Fruit fly (Drosophila melanogaster) whole organism, embryonic: Measurements from ENCODE around the gene ps.
A peak's percentile ranks its signal among the peaks of the same experiment; 100 is the strongest.

Experiments
- CG10565 ChIP-seq: fragments of 200-800 bp; sonication (Bioruptor generic); optimal IDR thresholded peaks from 3 replicates; lab custom pipeline; 2016; ENCODE audit warnings: missing biosample characterization, mild to moderate bottlenecking, missing genetic modification characterization
- CG12659 ChIP-seq: fragments of 200-800 bp; sonication (Bioruptor generic); optimal IDR thresholded peaks from 3 replicates; lab custom pipeline; 2017; ENCODE audit warnings: mild to moderate bottlenecking, missing biosample characterization, missing genetic modification reagents, missing genetic modification characterization
- CG13287 ChIP-seq: fragments of 200-800 bp; sonication (Bioruptor generic); IDR thresholded peaks from 2 replicates; pipeline ENCODE4 v1.3.6; 2022; ENCODE audit warnings: missing biosample characterization, missing genetic modification characterization; ENCODE audit not compliant: partially characterized antibody
- CG15479 ChIP-seq: fragments of 200-800 bp; sonication (Bioruptor generic); optimal IDR thresholded peaks from 3 replicates; lab custom pipeline; 2019; ENCODE audit warnings: missing biosample characterization, mild to moderate bottlenecking, missing genetic modification characterization, moderate library complexity
- CG15514 ChIP-seq: fragments of 200-800 bp; sonication (Bioruptor generic); optimal IDR thresholded peaks from 3 replicates; lab custom pipeline; 2017; ENCODE audit warnings: missing biosample characterization, missing genetic modification characterization, mild to moderate bottlenecking, moderate library complexity, missing genetic modification reagents
- CG17186 ChIP-seq: fragments of 200-800 bp; sonication (Bioruptor generic); optimal IDR thresholded peaks from 3 replicates; lab custom pipeline; 2017; ENCODE audit warnings: missing biosample characterization, missing genetic modification reagents, missing genetic modification characterization
- CG17829 ChIP-seq: fragments of 200-800 bp; optimal IDR thresholded peaks from 2 replicates; lab custom pipeline; 2019; ENCODE audit warnings: missing biosample characterization, mild to moderate bottlenecking, missing genetic modification characterization, moderate library complexity
- CG1792 ChIP-seq: fragments of 200-800 bp; sonication (Bioruptor generic); optimal IDR thresholded peaks from 2 replicates; lab custom pipeline; 2016; ENCODE audit warnings: missing biosample characterization, missing genetic modification characterization
- CG18599 ChIP-seq: fragments of 200-800 bp; sonication (Bioruptor generic); optimal IDR thresholded peaks from 3 replicates; lab custom pipeline; 2017; ENCODE audit warnings: missing biosample characterization, missing genetic modification characterization, mild to moderate bottlenecking, moderate library complexity, missing genetic modification reagents
- CG3163 ChIP-seq: fragments of 200-800 bp; sonication (Bioruptor generic); optimal IDR thresholded peaks from 3 replicates; lab custom pipeline; 2016; ENCODE audit warnings: missing biosample characterization, missing genetic modification characterization
- CG33213 ChIP-seq: fragments of 200-800 bp; sonication (Bioruptor generic); optimal IDR thresholded peaks from 3 replicates; lab custom pipeline; 2016; ENCODE audit warnings: missing biosample characterization, missing genetic modification characterization
- CG3995 ChIP-seq: fragments of 200-800 bp; sonication (Bioruptor generic); optimal IDR thresholded peaks from 3 replicates; lab custom pipeline; 2016; ENCODE audit warnings: missing biosample characterization, missing genetic modification characterization
- CG5245 ChIP-seq: fragments of 200-800 bp; sonication (Bioruptor generic); optimal IDR thresholded peaks from 3 replicates; lab custom pipeline; 2016; ENCODE audit warnings: missing biosample characterization, missing genetic modification characterization
- CG6813 ChIP-seq: fragments of 200-800 bp; sonication (Bioruptor generic); optimal IDR thresholded peaks from 2 replicates; lab custom pipeline; 2017; ENCODE audit warnings: missing biosample characterization, missing genetic modification characterization, mild to moderate bottlenecking, moderate library complexity, missing genetic modification reagents
- CG9437 ChIP-seq: fragments of 200-800 bp; sonication (Bioruptor generic); optimal IDR thresholded peaks from 2 replicates; lab custom pipeline; 2018; ENCODE audit warnings: missing biosample characterization, mild to moderate bottlenecking, missing genetic modification characterization
- Dp ChIP-seq: fragments of 200-800 bp; sonication (Bioruptor generic); optimal IDR thresholded peaks from 2 replicates; lab custom pipeline; 2018; ENCODE audit warnings: missing biosample characterization, mild to moderate bottlenecking, missing genetic modification characterization, moderate library complexity
- Hey ChIP-seq: fragments of 200-800 bp; sonication (Bioruptor generic); optimal IDR thresholded peaks from 3 replicates; lab custom pipeline; 2018; ENCODE audit warnings: missing biosample characterization, mild to moderate bottlenecking, missing genetic modification characterization
- MBD-R2 ChIP-seq: fragments of 200-800 bp; sonication (Bioruptor generic); IDR thresholded peaks from 2 replicates; pipeline ENCODE4 v1.3.6; 2022; ENCODE audit warnings: missing biosample characterization, missing genetic modification characterization
- Med ChIP-seq: fragments of 200-800 bp; sonication (Bioruptor generic); peaks from one replicate; lab custom pipeline; 2016; ENCODE audit warnings: missing biosample characterization, missing genetic modification characterization, mild to moderate bottlenecking, inconsistent platforms, moderate library complexity
- Myb ChIP-seq: fragments of 200-800 bp; sonication (Bioruptor generic); optimal IDR thresholded peaks from 2 replicates; lab custom pipeline; 2016; ENCODE audit warnings: missing biosample characterization, missing genetic modification characterization
- Nf-YC ChIP-seq: fragments of 200-800 bp; optimal IDR thresholded peaks from 3 replicates; lab custom pipeline; 2019; ENCODE audit warnings: missing biosample characterization, mild to moderate bottlenecking, missing genetic modification characterization, moderate library complexity
- Pdp1 ChIP-seq, 2 experiments: fragments of 200-800 bp; sonication (Bioruptor generic); optimal IDR thresholded peaks; 3 replicates each; lab custom pipeline; 2016; ENCODE audit warnings: missing biosample characterization in 2 of 2, missing genetic modification characterization in 2 of 2, mild to moderate bottlenecking in 1 of 2, moderate library complexity in 1 of 2
- Side ChIP-seq: fragments of 200-800 bp; sonication (Bioruptor generic); optimal IDR thresholded peaks from 2 replicates; lab custom pipeline; 2016; ENCODE audit warnings: missing biosample characterization, missing genetic modification characterization
- Trl ChIP-seq, 3 experiments: fragments of >200 bp in 2 of 3; fragments of 200-800 bp in 1 of 3; sonication (Bioruptor generic) in 1 of 3; optimal IDR thresholded peaks; 2 replicates in 1 of 3; 3 replicates in 2 of 3; lab custom pipeline; 2016 to 2017; ENCODE audit warnings: missing biosample characterization in 1 of 3, missing genetic modification characterization in 1 of 3
- Vsx1 ChIP-seq: fragments of 200-800 bp; sonication (Bioruptor generic); optimal IDR thresholded peaks from 2 replicates; lab custom pipeline; 2017; ENCODE audit warnings: missing biosample characterization, mild to moderate bottlenecking, missing genetic modification characterization, missing genetic modification reagents
- al ChIP-seq: fragments of 200-800 bp; sonication (Bioruptor generic); IDR thresholded peaks from 2 replicates; pipeline ENCODE4 v1.3.6; 2022; ENCODE audit warnings: missing biosample characterization, missing genetic modification characterization
- bbx ChIP-seq: fragments of 200-800 bp; sonication (Bioruptor generic); IDR thresholded peaks from 2 replicates; pipeline ENCODE4 v1.3.6; 2022; ENCODE audit warnings: missing biosample characterization, missing genetic modification characterization; ENCODE audit not compliant: partially characterized antibody
- chinmo ChIP-seq: fragments of 200-800 bp; sonication (Bioruptor generic); IDR thresholded peaks from 4 replicates; pipeline ENCODE4 v1.3.6; 2022; ENCODE audit warnings: missing biosample characterization, missing genetic modification characterization; ENCODE audit not compliant: partially characterized antibody
- eve ChIP-seq, 2 experiments: fragments of >200 bp; optimal IDR thresholded peaks; 2 replicates each; lab custom pipeline; 2017; ENCODE audit warnings: missing biosample characterization in 2 of 2, missing genetic modification characterization in 2 of 2
- exex ChIP-seq: fragments of 200-800 bp; sonication (Bioruptor generic); optimal IDR thresholded peaks from 4 replicates; lab custom pipeline; 2018; ENCODE audit warnings: missing biosample characterization, mild to moderate bottlenecking, missing genetic modification characterization, moderate library complexity
- eyg ChIP-seq: fragments of 200-800 bp; sonication (Bioruptor generic); optimal IDR thresholded peaks from 3 replicates; lab custom pipeline; 2016; ENCODE audit warnings: missing biosample characterization, missing genetic modification characterization
- fd64A ChIP-seq: fragments of 200-800 bp; sonication (Bioruptor generic); optimal IDR thresholded peaks from 3 replicates; lab custom pipeline; 2018; ENCODE audit warnings: missing biosample characterization, mild to moderate bottlenecking, missing genetic modification characterization
- insv ChIP-seq, 2 experiments: fragments of 200-800 bp; sonication (Bioruptor generic); optimal IDR thresholded peaks; 3 replicates each; lab custom pipeline; 2016 to 2018; ENCODE audit warnings: missing biosample characterization in 2 of 2, missing genetic modification characterization in 2 of 2
- kni ChIP-seq: fragments of 200-800 bp; sonication (Bioruptor generic); optimal IDR thresholded peaks from 3 replicates; lab custom pipeline; 2017; ENCODE audit warnings: mild to moderate bottlenecking, missing biosample characterization, missing genetic modification reagents, missing genetic modification characterization
- lilli ChIP-seq: fragments of 200-800 bp; sonication (Bioruptor generic); optimal IDR thresholded peaks from 3 replicates; lab custom pipeline; 2016; ENCODE audit warnings: missing biosample characterization, missing genetic modification characterization
- phol ChIP-seq: fragments of 200-800 bp; sonication (Bioruptor generic); optimal IDR thresholded peaks from 3 replicates; lab custom pipeline; 2018; ENCODE audit warnings: missing biosample characterization, mild to moderate bottlenecking, missing genetic modification characterization, moderate library complexity
- pita ChIP-seq: fragments of 200-800 bp; sonication (Bioruptor generic); optimal IDR thresholded peaks from 2 replicates; lab custom pipeline; 2017; ENCODE audit warnings: missing biosample characterization, mild to moderate bottlenecking, missing genetic modification characterization
- psq ChIP-seq: fragments of 200-800 bp; sonication (Bioruptor generic); optimal IDR thresholded peaks from 2 replicates; lab custom pipeline; 2017; ENCODE audit warnings: missing biosample characterization, missing genetic modification characterization
- scrt ChIP-seq: fragments of 200-800 bp; sonication (Bioruptor generic); optimal IDR thresholded peaks from 2 replicates; lab custom pipeline; 2018; ENCODE audit warnings: missing biosample characterization, mild to moderate bottlenecking, missing genetic modification characterization, moderate library complexity
- tap ChIP-seq: fragments of 200-800 bp; optimal IDR thresholded peaks from 3 replicates; lab custom pipeline; 2019; ENCODE audit warnings: missing biosample characterization, mild to moderate bottlenecking, missing genetic modification characterization, moderate library complexity
- zen ChIP-seq: fragments of 200-800 bp; sonication (Bioruptor generic); optimal IDR thresholded peaks from 3 replicates; lab custom pipeline; 2018; ENCODE audit warnings: missing biosample characterization, mild to moderate bottlenecking, missing genetic modification characterization, moderate library complexity

The ps gene

dm6 chr3R:9411928-9412640, 5.7 kb upstream of the ps start, which contains the start of the genes Task7 and alpha-Man-IIa (continued):
- no peak for TF ChIP-seq psq (GFP tag; lab: Kevin White, UChicago)
- TF ChIP-seq Dp (GFP tag; lab: Kevin White, UChicago): peak; percentile 27
- peak; percentile 71 for TF ChIP-seq CG13287 (GFP tag; lab: Robert Waterston, UW)
- TF ChIP-seq bbx (GFP tag; lab: Robert Waterston, UW): peak; percentile 42; the same call in 1 of the 2 replicates
- TF ChIP-seq chinmo: no peak
- peak; percentile 65 for TF ChIP-seq MBD-R2 (GFP tag; lab: Robert Waterston, UW)
- TF ChIP-seq zen (tag; lab: Kevin White, UChicago): no peak
- peak; percentile 6 for TF ChIP-seq lilli (GFP tag; lab: Kevin White, UChicago)
- TF ChIP-seq CG17186 (GFP tag; lab: Kevin White, UChicago): no peak
- TF ChIP-seq tap (tag; lab: Kevin White, UChicago): no peak
- peak; percentile 70 for TF ChIP-seq Myb (GFP tag; lab: Kevin White, UChicago)
- TF ChIP-seq CG3995 (GFP tag; lab: Kevin White, UChicago): peak; percentile 47
- TF ChIP-seq phol: peak; percentile 36
- TF ChIP-seq CG17829 (tag; lab: Kevin White, UChicago): no peak
- TF ChIP-seq Hey (tag; lab: Kevin White, UChicago): no peak

- no peak for TF ChIP-seq CG15479 (GFP tag; lab: Kevin White, UChicago)
- TF ChIP-seq CG9437: peak; percentile 56
These were observed 789 bp upstream of the ps start for dm6 chr3R:9416951-9417350.

- peak; percentile 27 for TF ChIP-seq zen (tag; lab: Kevin White, UChicago)
- peak; percentile 19 for TF ChIP-seq Vsx1
- peak in 1 of 2 experiments; percentile 98 for TF ChIP-seq Pdp1 (GFP tag; optimal IDR thresholded peaks at IDR 0.05; lab: Kevin White, UChicago)
- peak; percentile 43 for TF ChIP-seq CG18599 (GFP tag; lab: Kevin White, UChicago)
- TF ChIP-seq al: no peak
- TF ChIP-seq scrt: peak; percentile 4
- no peak for TF ChIP-seq pita (GFP tag; lab: Kevin White, UChicago)
- TF ChIP-seq CG15479 (GFP tag; lab: Kevin White, UChicago): peak; percentile 73
- TF ChIP-seq CG5245: no peak
- TF ChIP-seq Side: peak; percentile 25
- no peak for TF ChIP-seq CG1792 (GFP tag; lab: Kevin White, UChicago)
- TF ChIP-seq Trl (optimal IDR thresholded peaks at IDR 0.05; lab: Kevin White, UChicago): peak; percentile 1 to 77
- no peak for TF ChIP-seq Trl (GFP tag; optimal IDR thresholded peaks at IDR 0.05; lab: Kevin White, UChicago)
- peak; percentile 3 for TF ChIP-seq eyg
- TF ChIP-seq kni (GFP tag; lab: Kevin White, UChicago): peak; percentile 7
- TF ChIP-seq CG3163 (GFP tag; lab: Kevin White, UChicago): peak; percentile 22
- peak; percentile 10 for TF ChIP-seq Nf-YC
- TF ChIP-seq CG33213: no peak
- TF ChIP-seq CG12659 (GFP tag; lab: Kevin White, UChicago): peak; percentile 13
- TF ChIP-seq CG10565 (GFP tag; lab: Kevin White, UChicago): no peak
- TF ChIP-seq fd64A: peak; percentile 10
- TF ChIP-seq insv (GFP tag; optimal IDR thresholded peaks at IDR 0.05; lab: Kevin White, UChicago): peak; percentile 68 to 95
- TF ChIP-seq Med: peak; percentile 51
- no peak for TF ChIP-seq CG6813 (GFP tag; lab: Kevin White, UChicago)
- TF ChIP-seq psq (GFP tag; lab: Kevin White, UChicago): peak; percentile 38
- peak; percentile 3 for TF ChIP-seq exex (tag; lab: Kevin White, UChicago)
- peak in 1 of 2 experiments; percentile 68 for TF ChIP-seq eve (GFP tag; optimal IDR thresholded peaks at IDR 0.05; lab: Kevin White, UChicago)
- TF ChIP-seq CG15514 (GFP tag; lab: Kevin White, UChicago): peak; percentile 7
These were observed 896 bp downstream of the ps start for dm6 chr3R:9418373-9419299.
